Worm (Caenorhabditis elegans) whole organism, L4/young adult: ENCODE measurements around the gene daf-9.

Experiments
- W03F9.2 ChIP-seq: fragments of 150-350 bp; optimal IDR thresholded peaks from 2 replicates; lab custom pipeline; 2014; ENCODE audit warnings: missing biosample characterization, missing genetic modification characterization
- him-1 ChIP-seq: sonication (generic microtip); optimal IDR thresholded peaks from 2 replicates; lab custom pipeline; 2016; ENCODE audit warnings: missing genotype, missing genetic modification reagents, missing genetic modification characterization, missing compliant biosample characterization

- TF ChIP-seq him-1 (tag; lab: Kevin White, UChicago): no peak
- TF ChIP-seq W03F9.2 (tag; lab: Kevin White, UChicago): no peak
Measured at ce11 chrX:6160427-6160826, 36.3 kb upstream of the daf-9 start, which contains the start of gene odd-2.
